Fruit fly (Drosophila melanogaster) whole organism, embryonic: ENCODE data around the gene CG2818.
A peak's percentile ranks its signal among the peaks of the same experiment; 100 is the strongest.

Experiments
- CG10274 ChIP-seq: fragments of 200-800 bp; sonication (Bioruptor generic); optimal IDR thresholded peaks from 3 replicates; lab custom pipeline; 2017; ENCODE audit warnings: missing biosample characterization, mild to moderate bottlenecking, missing genetic modification characterization
- CG11696 ChIP-seq: fragments of 200-800 bp; sonication (Bioruptor generic); IDR thresholded peaks from 2 replicates; pipeline ENCODE4 v1.3.6; 2022; ENCODE audit warnings: missing biosample characterization, missing genetic modification characterization
- CG12104 ChIP-seq: fragments of 200-800 bp; sonication (Bioruptor generic); optimal IDR thresholded peaks from 3 replicates; lab custom pipeline; 2016; ENCODE audit warnings: missing biosample characterization, missing genetic modification characterization
- CG1233 ChIP-seq: fragments of 200-800 bp; sonication (Bioruptor generic); optimal IDR thresholded peaks from 4 replicates; lab custom pipeline; 2018; ENCODE audit warnings: missing biosample characterization, mild to moderate bottlenecking, missing genetic modification characterization
- CG13894 ChIP-seq: fragments of 200-800 bp; sonication (Bioruptor generic); optimal IDR thresholded peaks from 3 replicates; lab custom pipeline; 2018; ENCODE audit warnings: missing biosample characterization, mild to moderate bottlenecking, missing genetic modification characterization, moderate library complexity
- CG15269 ChIP-seq: fragments of 200-800 bp; sonication (Bioruptor generic); optimal IDR thresholded peaks from 2 replicates; lab custom pipeline; 2018; ENCODE audit warnings: missing biosample characterization, mild to moderate bottlenecking, missing genetic modification characterization, moderate library complexity
- CG30020 ChIP-seq: fragments of 200-800 bp; optimal IDR thresholded peaks from 2 replicates; lab custom pipeline; 2019; ENCODE audit warnings: missing biosample characterization, mild to moderate bottlenecking, missing genetic modification characterization, moderate library complexity
- CG30403 ChIP-seq: fragments of 200-800 bp; sonication (Bioruptor generic); optimal IDR thresholded peaks from 3 replicates; lab custom pipeline; 2016; ENCODE audit warnings: missing biosample characterization, missing genetic modification characterization
- CG3065 ChIP-seq: fragments of 200-800 bp; sonication (Bioruptor generic); optimal IDR thresholded peaks from 2 replicates; lab custom pipeline; 2016; ENCODE audit warnings: missing biosample characterization, missing genetic modification characterization
- CG4730 ChIP-seq: fragments of 200-800 bp; sonication (Bioruptor generic); IDR thresholded peaks from 2 replicates; pipeline ENCODE4 v1.3.6; 2022; ENCODE audit warnings: missing biosample characterization, missing genetic modification characterization
- CG4854 ChIP-seq: fragments of 200-800 bp; sonication (Bioruptor generic); optimal IDR thresholded peaks from 2 replicates; lab custom pipeline; 2016; ENCODE audit warnings: missing biosample characterization, missing genetic modification characterization, inconsistent platforms
- CG6689 ChIP-seq: fragments of 200-800 bp; sonication (Bioruptor generic); IDR thresholded peaks from 2 replicates; pipeline ENCODE4 v1.3.6; 2022; ENCODE audit warnings: missing biosample characterization, missing genetic modification characterization
- CG7556 ChIP-seq: fragments of 200-800 bp; sonication (Bioruptor generic); optimal IDR thresholded peaks from 2 replicates; lab custom pipeline; 2017; ENCODE audit warnings: missing biosample characterization, mild to moderate bottlenecking, missing genetic modification characterization
- CG8281 ChIP-seq: fragments of 200-800 bp; sonication (Bioruptor generic); optimal IDR thresholded peaks from 2 replicates; lab custom pipeline; 2018; ENCODE audit warnings: missing biosample characterization, mild to moderate bottlenecking, missing genetic modification characterization, moderate library complexity
- CG9437 ChIP-seq: fragments of 200-800 bp; sonication (Bioruptor generic); optimal IDR thresholded peaks from 2 replicates; lab custom pipeline; 2018; ENCODE audit warnings: missing biosample characterization, mild to moderate bottlenecking, missing genetic modification characterization
- CG9727 ChIP-seq: fragments of 200-800 bp; sonication (Bioruptor generic); optimal IDR thresholded peaks from 3 replicates; lab custom pipeline; 2017; ENCODE audit warnings: missing biosample characterization, mild to moderate bottlenecking, missing genetic modification characterization
- E2f1 ChIP-seq: fragments of 200-800 bp; sonication (Bioruptor generic); IDR thresholded peaks from 2 replicates; pipeline ENCODE4 v1.3.6; 2022; ENCODE audit warnings: missing biosample characterization, missing genetic modification characterization
- Ets65A ChIP-seq: fragments of 200-800 bp; sonication (Bioruptor generic); peaks from one replicate; lab custom pipeline; 2016; ENCODE audit warnings: missing biosample characterization, missing genetic modification characterization
- Fer1 ChIP-seq: fragments of 200-800 bp; sonication (Bioruptor generic); optimal IDR thresholded peaks from 2 replicates; lab custom pipeline; 2017; ENCODE audit warnings: missing biosample characterization, mild to moderate bottlenecking, missing genetic modification characterization
- H15 ChIP-seq: fragments of 200-800 bp; sonication (Bioruptor generic); IDR thresholded peaks from 3 replicates; pipeline ENCODE4 v1.3.6; 2022; ENCODE audit warnings: missing biosample characterization, missing genetic modification characterization
- Hr3 ChIP-seq: fragments of 200-800 bp; sonication (Bioruptor generic); optimal IDR thresholded peaks from 3 replicates; lab custom pipeline; 2016; ENCODE audit warnings: missing biosample characterization, missing genetic modification characterization
- Hr51 ChIP-seq, 2 experiments: fragments of 200-800 bp; sonication (Bioruptor generic); optimal IDR thresholded peaks; 2 replicates in 1 of 2; 3 replicates in 1 of 2; lab custom pipeline; 2016 to 2018; ENCODE audit warnings: missing biosample characterization in 2 of 2, missing genetic modification characterization in 2 of 2, mild to moderate bottlenecking in 1 of 2, moderate library complexity in 1 of 2
- Hr78 ChIP-seq, 2 experiments: fragments of 200-800 bp in 1 of 2; fragments of >200 bp in 1 of 2; sonication (Bioruptor generic) in 1 of 2; optimal IDR thresholded peaks; 2 replicates each; lab custom pipeline; 2017 to 2019; ENCODE audit warnings: missing biosample characterization in 2 of 2, missing genetic modification characterization in 2 of 2, mild to moderate bottlenecking in 1 of 2, moderate library complexity in 1 of 2
- Meics ChIP-seq: fragments of 200-800 bp; sonication (Bioruptor generic); optimal IDR thresholded peaks from 2 replicates; lab custom pipeline; 2017; ENCODE audit warnings: missing biosample characterization, mild to moderate bottlenecking, missing genetic modification characterization
- Oli ChIP-seq: fragments of 200-800 bp; sonication (Bioruptor generic); optimal IDR thresholded peaks from 2 replicates; lab custom pipeline; 2018; ENCODE audit warnings: missing biosample characterization, mild to moderate bottlenecking, missing genetic modification characterization, moderate library complexity
- Optix ChIP-seq: fragments of 200-800 bp; sonication (Bioruptor generic); IDR thresholded peaks from 3 replicates; pipeline ENCODE4 v1.3.6; 2022; ENCODE audit warnings: missing biosample characterization, missing genetic modification characterization
- PHDP ChIP-seq: fragments of 200-800 bp; sonication (Bioruptor generic); optimal IDR thresholded peaks from 3 replicates; lab custom pipeline; 2018; ENCODE audit warnings: missing biosample characterization, mild to moderate bottlenecking, missing genetic modification characterization, moderate library complexity
- Rfx ChIP-seq: fragments of 200-800 bp; sonication (Bioruptor generic); IDR thresholded peaks from 2 replicates; pipeline ENCODE4 v1.3.6; 2022; ENCODE audit warnings: missing biosample characterization, missing genetic modification characterization
- Side ChIP-seq: fragments of 200-800 bp; sonication (Bioruptor generic); optimal IDR thresholded peaks from 2 replicates; lab custom pipeline; 2016; ENCODE audit warnings: missing biosample characterization, missing genetic modification characterization
- Six4 ChIP-seq: fragments of 200-800 bp; sonication (Bioruptor generic); optimal IDR thresholded peaks from 2 replicates; lab custom pipeline; 2016; ENCODE audit warnings: missing biosample characterization, missing genetic modification characterization
- YL-1 ChIP-seq: fragments of 200-800 bp; sonication (Bioruptor generic); optimal IDR thresholded peaks from 3 replicates; lab custom pipeline; 2017; ENCODE audit warnings: missing biosample characterization, mild to moderate bottlenecking, missing genetic modification characterization
- cad ChIP-seq: fragments of >200 bp; optimal IDR thresholded peaks from 2 replicates; lab custom pipeline; 2017; ENCODE audit warnings: missing biosample characterization, missing genetic modification characterization
- crol ChIP-seq: fragments of 200-800 bp; sonication (Bioruptor generic); IDR thresholded peaks from 2 replicates; pipeline ENCODE4 v1.3.6; 2022; ENCODE audit warnings: missing biosample characterization, missing genetic modification characterization
- dmrt11E ChIP-seq: fragments of 200-800 bp; sonication (Bioruptor generic); optimal IDR thresholded peaks from 3 replicates; lab custom pipeline; 2018; ENCODE audit warnings: missing biosample characterization, mild to moderate bottlenecking, missing genetic modification characterization, moderate library complexity
- dmrt99B ChIP-seq: fragments of 200-800 bp; sonication (Bioruptor generic); optimal IDR thresholded peaks from 2 replicates; lab custom pipeline; 2018; ENCODE audit warnings: missing biosample characterization, mild to moderate bottlenecking, missing genetic modification characterization, moderate library complexity
- dpn ChIP-seq, 2 experiments: fragments of 200-800 bp; sonication (Bioruptor generic); optimal IDR thresholded peaks; 3 replicates each; lab custom pipeline; 2016; ENCODE audit warnings: missing biosample characterization in 2 of 2, missing genetic modification characterization in 2 of 2
- gt ChIP-seq: fragments of 200-800 bp; sonication (Bioruptor generic); IDR thresholded peaks from 2 replicates; pipeline ENCODE4 v1.3.6; 2022; ENCODE audit warnings: missing biosample characterization, missing genetic modification characterization
- hbn ChIP-seq: fragments of 200-800 bp; sonication (Bioruptor generic); IDR thresholded peaks from 2 replicates; pipeline ENCODE4 v1.3.6; 2022; ENCODE audit warnings: missing biosample characterization, missing genetic modification characterization; ENCODE audit not compliant: partially characterized antibody
- insv ChIP-seq, 2 experiments: fragments of 200-800 bp; sonication (Bioruptor generic); optimal IDR thresholded peaks; 3 replicates each; lab custom pipeline; 2016 to 2018; ENCODE audit warnings: missing biosample characterization in 2 of 2, missing genetic modification characterization in 2 of 2
- nmo ChIP-seq: fragments of 200-800 bp; sonication (Bioruptor generic); optimal IDR thresholded peaks from 2 replicates; lab custom pipeline; 2018; ENCODE audit warnings: missing biosample characterization, mild to moderate bottlenecking, missing genetic modification characterization, moderate library complexity
- onecut ChIP-seq: fragments of 200-800 bp; sonication (Bioruptor generic); IDR thresholded peaks from 2 replicates; pipeline ENCODE4 v1.3.6; 2022; ENCODE audit warnings: missing biosample characterization, missing genetic modification characterization
- pros ChIP-seq: fragments of 200-800 bp; sonication (Bioruptor generic); optimal IDR thresholded peaks from 3 replicates; lab custom pipeline; 2019; ENCODE audit warnings: missing biosample characterization, mild to moderate bottlenecking, missing genetic modification characterization, moderate library complexity
- row ChIP-seq: fragments of 200-800 bp; sonication (Bioruptor generic); IDR thresholded peaks from 3 replicates; pipeline ENCODE4 v1.3.6; 2022; ENCODE audit warnings: missing biosample characterization, missing genetic modification characterization
- sqz ChIP-seq: fragments of 200-800 bp; sonication (Bioruptor generic); optimal IDR thresholded peaks from 3 replicates; lab custom pipeline; 2018; ENCODE audit warnings: missing biosample characterization, mild to moderate bottlenecking, missing genetic modification characterization
- sug ChIP-seq: fragments of 200-800 bp; optimal IDR thresholded peaks from 2 replicates; lab custom pipeline; 2019; ENCODE audit warnings: missing biosample characterization, mild to moderate bottlenecking, missing genetic modification characterization, moderate library complexity
- tap ChIP-seq: fragments of 200-800 bp; optimal IDR thresholded peaks from 3 replicates; lab custom pipeline; 2019; ENCODE audit warnings: missing biosample characterization, mild to moderate bottlenecking, missing genetic modification characterization, moderate library complexity
- tup ChIP-seq: fragments of 200-800 bp; sonication (Bioruptor generic); optimal IDR thresholded peaks from 2 replicates; lab custom pipeline; 2016; ENCODE audit warnings: missing biosample characterization, mild to moderate bottlenecking, missing genetic modification characterization, moderate library complexity
- wek ChIP-seq: fragments of 200-800 bp; sonication (Bioruptor generic); optimal IDR thresholded peaks from 3 replicates; lab custom pipeline; 2018; ENCODE audit warnings: missing biosample characterization, mild to moderate bottlenecking, missing genetic modification characterization, moderate library complexity
- zen ChIP-seq: fragments of 200-800 bp; sonication (Bioruptor generic); optimal IDR thresholded peaks from 3 replicates; lab custom pipeline; 2018; ENCODE audit warnings: missing biosample characterization, mild to moderate bottlenecking, missing genetic modification characterization, moderate library complexity

The CG2818 gene

dm6 chr2L:3737003-3737662, 24.0 kb downstream of the CG2818 start (continued):
- no peak for TF ChIP-seq Hr78 (GFP tag; optimal IDR thresholded peaks at IDR 0.05; lab: Kevin White, UChicago)
- TF ChIP-seq Fer1 = peak; percentile 15
- TF ChIP-seq Meics (GFP tag; lab: Kevin White, UChicago) = peak; percentile 3
- TF ChIP-seq CG13894 (tag; lab: Kevin White, UChicago) = peak; percentile 61
- TF ChIP-seq zen (tag; lab: Kevin White, UChicago) = no peak
- no peak for TF ChIP-seq E2f1 (GFP tag; lab: Robert Waterston, UW)
- peak; percentile 43 for TF ChIP-seq CG7556 (GFP tag; lab: Kevin White, UChicago)
- peak; percentile 1 for TF ChIP-seq CG9437 (GFP tag; lab: Kevin White, UChicago)
- TF ChIP-seq crol (GFP tag; lab: Robert Waterston, UW) = peak; percentile 69
- TF ChIP-seq Rfx = peak; percentile 19; the same call in 1 of the 2 replicates
- peak; percentile 1 for TF ChIP-seq nmo (GFP tag; lab: Kevin White, UChicago)
- no peak for TF ChIP-seq CG12104 (GFP tag; lab: Kevin White, UChicago)
- TF ChIP-seq pros (GFP tag; lab: Kevin White, UChicago) = no peak
- peak; percentile 1 for TF ChIP-seq CG15269 (tag; lab: Kevin White, UChicago)
- no peak for TF ChIP-seq dmrt99B (tag; lab: Kevin White, UChicago)
- TF ChIP-seq Oli (tag; lab: Kevin White, UChicago) = peak; percentile 25
- TF ChIP-seq CG6689 = 0 out of 2 replicates have a peak, but pooled peaks have one; percentile 11
- peak in 1 of 2 experiments; percentile 39 for TF ChIP-seq Hr51 (GFP tag; optimal IDR thresholded peaks at IDR 0.05; lab: Kevin White, UChicago)
- no peak for TF ChIP-seq wek
- TF ChIP-seq CG11696 (GFP tag; lab: Robert Waterston, UW) = peak; percentile 55; the same call in 1 of the 2 replicates
- peak; percentile 31; the same call in 2 of the 3 replicates for TF ChIP-seq row
- peak; percentile 3 for TF ChIP-seq Hr3 (GFP tag; lab: Kevin White, UChicago)
- peak; percentile 13 for TF ChIP-seq PHDP (tag; lab: Kevin White, UChicago)

dm6 chr2L:3737682-3738081, 24.5 kb downstream of the CG2818 start:
- TF ChIP-seq Six4 (GFP tag; lab: Kevin White, UChicago) (no peak), CG30020 (no peak), Ets65A (GFP tag; lab: Kevin White, UChicago) (peak; percentile 15), tup (no peak), Hr51 (GFP tag; optimal IDR thresholded peaks at IDR 0.05; lab: Kevin White, UChicago) (peak in 1 of 2 experiments; percentile 4), CG3065 (GFP tag; lab: Kevin White, UChicago) (no peak), CG4730 (GFP tag; lab: Robert Waterston, UW) (no peak), sug (tag; lab: Kevin White, UChicago) (no peak), tap (no peak), CG30403 (GFP tag; lab: Kevin White, UChicago) (peak; percentile 7), Meics (GFP tag; lab: Kevin White, UChicago) (peak; percentile 19), Side (GFP tag; lab: Kevin White, UChicago) (no peak), cad (GFP tag; lab: Kevin White, UChicago) (no peak), Oli (tag; lab: Kevin White, UChicago) (no peak), CG10274 (GFP tag; lab: Kevin White, UChicago) (no peak), hbn (no peak), CG4854 (GFP tag; lab: Kevin White, UChicago) (no peak), dpn (GFP tag; optimal IDR thresholded peaks at IDR 0.05; lab: Kevin White, UChicago) (no peak), Optix (GFP tag; lab: Robert Waterston, UW) (no peak), gt (GFP tag; lab: Robert Waterston, UW) (no peak), YL-1 (GFP tag; lab: Kevin White, UChicago) (no peak), CG1233 (no peak), CG9727 (peak; percentile 0), CG8281 (tag; lab: Kevin White, UChicago) (no peak), H15 (no peak), insv (GFP tag; optimal IDR thresholded peaks at IDR 0.05; lab: Kevin White, UChicago) (no peak), dmrt11E (tag; lab: Kevin White, UChicago) (no peak), onecut (GFP tag; lab: Robert Waterston, UW) (no peak), sqz (no peak)
